Fruit fly (Drosophila melanogaster) whole organism, prepupa: ENCODE results near the gene CG12680.
A peak's percentile ranks its signal among the peaks of the same experiment; 100 is the strongest.

Source experiments
- Blimp-1 ChIP-seq: fragments of 200-800 bp; sonication (Bioruptor generic); optimal IDR thresholded peaks from 3 replicates; lab custom pipeline; 2017; ENCODE audit warnings: missing biosample characterization, missing genetic modification characterization, mild to moderate bottlenecking, moderate library complexity, missing genetic modification reagents
- CG10631 ChIP-seq: fragments of 200-800 bp; sonication (Bioruptor generic); optimal IDR thresholded peaks from 2 replicates; lab custom pipeline; 2016; ENCODE audit warnings: missing biosample characterization, missing genetic modification characterization
- CG10669 ChIP-seq: fragments of 200-800 bp; sonication (Bioruptor generic); optimal IDR thresholded peaks from 3 replicates; lab custom pipeline; 2018; ENCODE audit warnings: missing biosample characterization, mild to moderate bottlenecking, missing genetic modification characterization, moderate library complexity
- CG11294 ChIP-seq: fragments of 200-800 bp; sonication (Bioruptor generic); IDR thresholded peaks from 2 replicates; pipeline ENCODE4 v1.3.6; 2022; ENCODE audit warnings: missing biosample characterization, missing genetic modification characterization
- CG11902 ChIP-seq: fragments of 200-800 bp; sonication (Bioruptor generic); optimal IDR thresholded peaks from 3 replicates; lab custom pipeline; 2016; ENCODE audit warnings: missing biosample characterization, missing genetic modification characterization
- CG1621 ChIP-seq: fragments of 200-800 bp; sonication (Bioruptor generic); optimal IDR thresholded peaks from 3 replicates; lab custom pipeline; 2018; ENCODE audit warnings: missing biosample characterization, mild to moderate bottlenecking, missing genetic modification characterization
- CG16779 ChIP-seq: fragments of 200-800 bp; sonication (Bioruptor generic); optimal IDR thresholded peaks from 3 replicates; lab custom pipeline; 2017; ENCODE audit warnings: missing biosample characterization, mild to moderate bottlenecking, missing genetic modification characterization
- CG31627 ChIP-seq: fragments of 200-800 bp; sonication (Bioruptor generic); optimal IDR thresholded peaks from 3 replicates; lab custom pipeline; 2016; ENCODE audit warnings: missing biosample characterization, missing genetic modification characterization
- CG32006 ChIP-seq: fragments of 200-800 bp; sonication (Bioruptor generic); optimal IDR thresholded peaks from 3 replicates; lab custom pipeline; 2017; ENCODE audit warnings: missing biosample characterization, mild to moderate bottlenecking, missing genetic modification characterization
- CG34406 ChIP-seq: fragments of 200-800 bp; sonication (Bioruptor generic); optimal IDR thresholded peaks from 3 replicates; lab custom pipeline; 2016; ENCODE audit warnings: missing biosample characterization, missing genetic modification characterization
- CG3919 ChIP-seq: fragments of 200-800 bp; sonication (Bioruptor generic); optimal IDR thresholded peaks from 3 replicates; lab custom pipeline; 2016; ENCODE audit warnings: missing biosample characterization, missing genetic modification characterization
- CG4318 ChIP-seq: fragments of 200-800 bp; sonication (Bioruptor generic); optimal IDR thresholded peaks from 3 replicates; lab custom pipeline; 2017; ENCODE audit warnings: missing biosample characterization, mild to moderate bottlenecking, missing genetic modification characterization
- CG6163 ChIP-seq: fragments of 200-800 bp; sonication (Bioruptor generic); IDR thresholded peaks from 3 replicates; pipeline ENCODE4 v1.3.6; 2022; ENCODE audit warnings: missing biosample characterization, missing genetic modification characterization
- CG6792 ChIP-seq: fragments of 200-800 bp; sonication (Bioruptor generic); optimal IDR thresholded peaks from 3 replicates; lab custom pipeline; 2016; ENCODE audit warnings: missing biosample characterization, missing genetic modification characterization
- CG7368 ChIP-seq: fragments of 200-800 bp; sonication (Bioruptor generic); optimal IDR thresholded peaks from 3 replicates; lab custom pipeline; 2016; ENCODE audit warnings: missing biosample characterization, missing genetic modification characterization
- CG8119 ChIP-seq: fragments of 200-800 bp; sonication (Bioruptor generic); IDR thresholded peaks from 3 replicates; pipeline ENCODE4 v1.3.6; 2022; ENCODE audit warnings: missing biosample characterization, missing genetic modification characterization
- CG8319 ChIP-seq: fragments of 200-800 bp; sonication (Bioruptor generic); optimal IDR thresholded peaks from 3 replicates; lab custom pipeline; 2016; ENCODE audit warnings: missing biosample characterization, missing genetic modification characterization
- CG8632 ChIP-seq: fragments of 200-800 bp; sonication (Bioruptor generic); optimal IDR thresholded peaks from 3 replicates; lab custom pipeline; 2016; ENCODE audit warnings: missing biosample characterization, missing genetic modification characterization
- CG9139 ChIP-seq: fragments of 200-800 bp; sonication (Bioruptor generic); optimal IDR thresholded peaks from 3 replicates; lab custom pipeline; 2017; ENCODE audit warnings: missing biosample characterization, mild to moderate bottlenecking, missing genetic modification characterization
- Eip75B ChIP-seq: fragments of 200-800 bp; sonication (Bioruptor generic); optimal IDR thresholded peaks from 3 replicates; lab custom pipeline; 2016; ENCODE audit warnings: missing biosample characterization, missing genetic modification characterization
- Eip78C ChIP-seq: fragments of 200-800 bp; sonication (Bioruptor generic); peaks from one replicate; lab custom pipeline; 2016; ENCODE audit warnings: missing biosample characterization, missing genetic modification characterization
- Eip93F ChIP-seq: fragments of 200-800 bp; sonication (Bioruptor generic); optimal IDR thresholded peaks from 2 replicates; lab custom pipeline; 2016; ENCODE audit warnings: missing biosample characterization, mild to moderate bottlenecking, missing genetic modification characterization
- Ets96B ChIP-seq: fragments of 200-800 bp; optimal IDR thresholded peaks from 2 replicates; lab custom pipeline; 2019; ENCODE audit warnings: missing biosample characterization, mild to moderate bottlenecking, missing genetic modification characterization, moderate library complexity
- Gug ChIP-seq: fragments of 200-800 bp; sonication (Bioruptor generic); IDR thresholded peaks from 2 replicates; pipeline ENCODE4 v1.3.6; 2022; ENCODE audit warnings: missing biosample characterization, missing genetic modification characterization
- Hr39 ChIP-seq: fragments of 200-800 bp; sonication (Bioruptor generic); optimal IDR thresholded peaks from 2 replicates; lab custom pipeline; 2016; ENCODE audit warnings: missing biosample characterization, missing genetic modification characterization
- Hr4 ChIP-seq: fragments of 200-800 bp; sonication (Bioruptor generic); optimal IDR thresholded peaks from 3 replicates; lab custom pipeline; 2016; ENCODE audit warnings: missing biosample characterization, missing genetic modification characterization
- Lpt ChIP-seq: fragments of 200-800 bp; sonication (Bioruptor generic); optimal IDR thresholded peaks from 3 replicates; lab custom pipeline; 2016; ENCODE audit warnings: missing biosample characterization, missing genetic modification characterization
- Met ChIP-seq: fragments of 200-800 bp; sonication (Bioruptor generic); optimal IDR thresholded peaks from 3 replicates; lab custom pipeline; 2016; ENCODE audit warnings: missing biosample characterization, missing genetic modification characterization
- OdsH ChIP-seq: fragments of 200-800 bp; sonication (Bioruptor generic); optimal IDR thresholded peaks from 3 replicates; lab custom pipeline; 2016; ENCODE audit warnings: missing biosample characterization, missing genetic modification characterization
- Smox ChIP-seq: fragments of 200-800 bp; sonication (Bioruptor generic); optimal IDR thresholded peaks from 3 replicates; lab custom pipeline; 2016; ENCODE audit warnings: missing biosample characterization, missing genetic modification characterization
- Sox102F ChIP-seq: fragments of 200-800 bp; sonication (Bioruptor generic); optimal IDR thresholded peaks from 2 replicates; lab custom pipeline; 2016; ENCODE audit warnings: missing biosample characterization, mild to moderate bottlenecking, missing genetic modification characterization
- Sox14 ChIP-seq: fragments of 200-800 bp; sonication (Bioruptor generic); optimal IDR thresholded peaks from 3 replicates; lab custom pipeline; 2016; ENCODE audit warnings: missing biosample characterization, missing genetic modification characterization
- Sox15 ChIP-seq: fragments of 200-800 bp; sonication (Bioruptor generic); optimal IDR thresholded peaks from 3 replicates; lab custom pipeline; 2016; ENCODE audit warnings: missing biosample characterization, missing genetic modification characterization
- achi ChIP-seq: fragments of 200-800 bp; sonication (Bioruptor generic); optimal IDR thresholded peaks from 3 replicates; lab custom pipeline; 2016; ENCODE audit warnings: missing biosample characterization, missing genetic modification characterization
- acj6 ChIP-seq: fragments of 200-800 bp; sonication (Bioruptor generic); optimal IDR thresholded peaks from 3 replicates; lab custom pipeline; 2016; ENCODE audit warnings: missing biosample characterization, missing genetic modification characterization
- dac ChIP-seq: fragments of 200-800 bp; sonication (Bioruptor generic); optimal IDR thresholded peaks from 2 replicates; lab custom pipeline; 2017; ENCODE audit warnings: missing biosample characterization, mild to moderate bottlenecking, missing genetic modification characterization
- dsx ChIP-seq: fragments of 200-800 bp; optimal IDR thresholded peaks from 3 replicates; lab custom pipeline; 2019; ENCODE audit warnings: missing biosample characterization, mild to moderate bottlenecking, missing genetic modification characterization, moderate library complexity; ENCODE audit not compliant: poor library complexity, severe bottlenecking
- eg ChIP-seq: fragments of 200-800 bp; sonication (Bioruptor generic); IDR thresholded peaks from 3 replicates; pipeline ENCODE4 v1.3.6; 2022; ENCODE audit warnings: missing biosample characterization, missing genetic modification characterization
- fd59A ChIP-seq: fragments of 200-800 bp; sonication (Bioruptor generic); optimal IDR thresholded peaks from 2 replicates; lab custom pipeline; 2017; ENCODE audit warnings: missing biosample characterization, mild to moderate bottlenecking, missing genetic modification characterization, missing genetic modification reagents
- fd85E ChIP-seq: fragments of 200-800 bp; sonication (Bioruptor generic); optimal IDR thresholded peaks from 3 replicates; lab custom pipeline; 2016; ENCODE audit warnings: missing biosample characterization, missing genetic modification characterization
- fkh ChIP-seq: fragments of 200-800 bp; sonication (Bioruptor generic); optimal IDR thresholded peaks from 3 replicates; lab custom pipeline; 2017; ENCODE audit warnings: missing biosample characterization, mild to moderate bottlenecking, missing genetic modification characterization, moderate library complexity
- lz ChIP-seq: fragments of 200-800 bp; sonication (Bioruptor generic); optimal IDR thresholded peaks from 3 replicates; lab custom pipeline; 2016; ENCODE audit warnings: missing biosample characterization, missing genetic modification characterization
- pdm3 ChIP-seq: fragments of 200-800 bp; sonication (Bioruptor generic); optimal IDR thresholded peaks from 3 replicates; lab custom pipeline; 2016; ENCODE audit warnings: missing biosample characterization, missing genetic modification characterization
- salr ChIP-seq, 2 experiments: fragments of 200-800 bp; sonication (Bioruptor generic); optimal IDR thresholded peaks; 3 replicates each; lab custom pipeline; 2016 to 2018; ENCODE audit warnings: missing biosample characterization in 2 of 2, missing genetic modification characterization in 2 of 2, mild to moderate bottlenecking in 1 of 2
- spab ChIP-seq: fragments of 200-800 bp; sonication (Bioruptor generic); optimal IDR thresholded peaks from 2 replicates; lab custom pipeline; 2017; ENCODE audit warnings: missing biosample characterization, mild to moderate bottlenecking, missing genetic modification characterization, missing genetic modification reagents
- topi ChIP-seq: fragments of 200-800 bp; sonication (Bioruptor generic); optimal IDR thresholded peaks from 3 replicates; lab custom pipeline; 2016; ENCODE audit warnings: missing biosample characterization, missing genetic modification characterization
- vri ChIP-seq: fragments of 200-800 bp; sonication (Bioruptor generic); optimal IDR thresholded peaks from 3 replicates; lab custom pipeline; 2016; ENCODE audit warnings: missing biosample characterization, mild to moderate bottlenecking, missing genetic modification characterization

The CG12680 gene

dm6 chrX:4958872-4959271, 38.4 kb upstream of the CG12680 start (continued):
- TF ChIP-seq CG16779: peak; percentile 17
- TF ChIP-seq Hr4 (GFP tag; lab: Kevin White, UChicago): peak; percentile 70
- TF ChIP-seq topi: peak; percentile 1
- no peak for TF ChIP-seq fd85E (GFP tag; lab: Kevin White, UChicago)
- peak; percentile 33 for TF ChIP-seq CG9139 (GFP tag; lab: Kevin White, UChicago)
- no peak for TF ChIP-seq salr (GFP tag; optimal IDR thresholded peaks at IDR 0.05; lab: Kevin White, UChicago)
- TF ChIP-seq CG10669 (GFP tag; lab: Kevin White, UChicago): peak; percentile 31
- peak; percentile 66 for TF ChIP-seq CG4318
- TF ChIP-seq lz (GFP tag; lab: Kevin White, UChicago): no peak
- TF ChIP-seq Sox14: peak; percentile 54
- no peak for TF ChIP-seq CG31627
- TF ChIP-seq CG8319 (GFP tag; lab: Kevin White, UChicago): no peak
- TF ChIP-seq Gug (GFP tag; lab: Robert Waterston, UW): 0 out of 2 replicates have a peak, but pooled peaks have one; percentile 19
- peak; percentile 44 for TF ChIP-seq Eip75B (GFP tag; lab: Kevin White, UChicago)
- no peak for TF ChIP-seq spab (GFP tag; lab: Kevin White, UChicago)
- TF ChIP-seq CG7368 (GFP tag; lab: Kevin White, UChicago): no peak
- no peak for TF ChIP-seq Smox (GFP tag; lab: Kevin White, UChicago)
- TF ChIP-seq, all 60 proteins: peak for 31

- TF ChIP-seq Blimp-1 (GFP tag; lab: Kevin White, UChicago) (no peak), Sox15 (GFP tag; lab: Kevin White, UChicago) (no peak), Eip78C (peak; percentile 35)
Measured at dm6 chrX:4961028-4961427, 36.2 kb upstream of the CG12680 start, which contains the start of gene CG15468. TSS of gene CG15468 (minus strand) at chrX:4961128.

dm6 chrX:4962964-4963363, 34.3 kb upstream of the CG12680 start:
- peak; percentile 46 for TF ChIP-seq Eip78C
- no peak for TF ChIP-seq fkh (GFP tag; lab: Kevin White, UChicago)
- TF ChIP-seq Ets96B (tag; lab: Kevin White, UChicago): no peak
- no peak for TF ChIP-seq CG10669 (GFP tag; lab: Kevin White, UChicago)
- peak; percentile 1 for TF ChIP-seq CG10631 (GFP tag; lab: Kevin White, UChicago)
- no peak for TF ChIP-seq CG34406 (GFP tag; lab: Kevin White, UChicago)
- no peak for TF ChIP-seq fd85E (GFP tag; lab: Kevin White, UChicago)
- TF ChIP-seq Sox102F: no peak
- TF ChIP-seq CG3919: peak; percentile 37
- TF ChIP-seq Lpt: peak; percentile 24
- TF ChIP-seq pdm3 (GFP tag; lab: Kevin White, UChicago): peak; percentile 16
- peak; percentile 15 for TF ChIP-seq Sox14
- no peak for TF ChIP-seq CG8632 (GFP tag; lab: Kevin White, UChicago)
- peak; percentile 39 for TF ChIP-seq Hr4 (GFP tag; lab: Kevin White, UChicago)
- TF ChIP-seq CG8119 (GFP tag; lab: Robert Waterston, UW): peak; percentile 48; the same call in 2 of the 3 replicates
- TF ChIP-seq CG6163 (GFP tag; lab: Robert Waterston, UW): peak; percentile 63
- peak; percentile 53; the same call in 1 of the 3 replicates for TF ChIP-seq eg
- no peak for TF ChIP-seq Met (GFP tag; lab: Kevin White, UChicago)
- no peak for TF ChIP-seq fd59A
- no peak for TF ChIP-seq CG11294
- peak; percentile 14 for TF ChIP-seq acj6
- no peak for TF ChIP-seq dsx (GFP tag; lab: Kevin White, UChicago)
- no peak for TF ChIP-seq salr (GFP tag; optimal IDR thresholded peaks at IDR 0.05; lab: Kevin White, UChicago)
- TF ChIP-seq CG4318: peak; percentile 9
- peak; percentile 68 for TF ChIP-seq CG32006 (GFP tag; lab: Kevin White, UChicago)
- TF ChIP-seq CG16779: no peak
- peak; percentile 31 for TF ChIP-seq OdsH (GFP tag; lab: Kevin White, UChicago)
- TF ChIP-seq CG9139 (GFP tag; lab: Kevin White, UChicago): no peak
- no peak for TF ChIP-seq CG31627
- no peak for TF ChIP-seq Hr39 (GFP tag; lab: Kevin White, UChicago)
- TF ChIP-seq achi (GFP tag; lab: Kevin White, UChicago): peak; percentile 41
- TF ChIP-seq dac: peak; percentile 7
- TF ChIP-seq vri (GFP tag; lab: Kevin White, UChicago): no peak
- TF ChIP-seq CG6792 (GFP tag; lab: Kevin White, UChicago): no peak
- no peak for TF ChIP-seq CG1621
- no peak for TF ChIP-seq lz (GFP tag; lab: Kevin White, UChicago)
- TF ChIP-seq Eip93F (GFP tag; lab: Kevin White, UChicago): no peak
- TF ChIP-seq CG11902 (GFP tag; lab: Kevin White, UChicago): no peak
